Worm (Caenorhabditis elegans) whole organism, L2 larva: ENCODE results near the gene vps-45.

ENCODE experiments used
- ama-1 ChIP-seq: fragments of 150-350 bp; optimal IDR thresholded peaks from 2 replicates; lab custom pipeline; 2018; ENCODE audit warnings: inconsistent platforms
- lsy-2 ChIP-seq, 2 experiments: fragments of 150-350 bp in 1 of 2; sonication (generic microtip) in 1 of 2; optimal IDR thresholded peaks; 2 replicates each; lab custom pipeline; 2014 to 2017; ENCODE audit warnings: missing biosample characterization in 2 of 2, missing genetic modification characterization in 2 of 2
- nhr-77 ChIP-seq: fragments of 150-350 bp; optimal IDR thresholded peaks from 2 replicates; lab custom pipeline; 2014; ENCODE audit warnings: missing biosample characterization, missing genetic modification characterization
- ztf-11 ChIP-seq: sonication (generic microtip); optimal IDR thresholded peaks from 2 replicates; lab custom pipeline; 2017; ENCODE audit warnings: missing biosample characterization, missing genetic modification characterization
- ztf-4 ChIP-seq: fragments of 150-350 bp; optimal IDR thresholded peaks from 2 replicates; lab custom pipeline; 2014; ENCODE audit warnings: missing biosample characterization, missing genetic modification characterization

ce11 chrX:963171-963570 is 11.5 kb downstream of the vps-45 start, which contains the start of gene ncs-1:
- TF ChIP-seq ama-1 (lab: Kevin White, UChicago) = no peak
- no peak for TF ChIP-seq lsy-2 (tag; optimal IDR thresholded peaks at IDR 0.05; lab: Kevin White, UChicago)
- no peak for TF ChIP-seq nhr-77
- no peak for TF ChIP-seq ztf-4 (tag; lab: Kevin White, UChicago)
- TF ChIP-seq ztf-11 (tag; lab: Kevin White, UChicago) = no peak
